Worm (Caenorhabditis elegans) whole organism, L4/young adult: ENCODE results near the gene gad-3.

ENCODE experiments used
- dao-5 ChIP-seq: sonication (generic microtip); optimal IDR thresholded peaks from 2 replicates; lab custom pipeline; 2016; ENCODE audit warnings: missing genotype, missing genetic modification characterization, moderate library complexity, missing compliant biosample characterization
- him-1 ChIP-seq: sonication (generic microtip); optimal IDR thresholded peaks from 2 replicates; lab custom pipeline; 2016; ENCODE audit warnings: missing genotype, missing genetic modification reagents, missing genetic modification characterization, missing compliant biosample characterization

ce11 chrV:9186028-9186427, 13.2 kb upstream of the gad-3 start:
- TF ChIP-seq him-1 (tag; lab: Kevin White, UChicago) (no peak), dao-5 (tag; lab: Kevin White, UChicago) (no peak)
